Fruit fly (Drosophila melanogaster): Measurements from ENCODE around the gene CG3961.

dm6 chr3L:18867521-18867920 is 22.8 kb downstream of the CG3961 start, which contains the start of gene Dysb:
- TF ChIP-seq B-H1 (GFP tag; IDR thresholded peaks at IDR 0.05) = peak; percentile 87
- TF ChIP-seq CG18764 (GFP tag; optimal IDR thresholded peaks at IDR 0.05) = peak; percentile 54
- TF ChIP-seq Bdp1 (GFP tag; optimal IDR thresholded peaks at IDR 0.05) = peak; percentile 49
- no peak; the same call in 1 of the 2 replicates for TF ChIP-seq Ptx1 (GFP tag; IDR thresholded peaks at IDR 0.05)
- peak; percentile 91 for TF ChIP-seq CG18599 (GFP tag; optimal IDR thresholded peaks at IDR 0.05)
- no peak for TF ChIP-seq HLH4C (GFP tag; IDR thresholded peaks at IDR 0.05; ENCODE audit: partially characterized antibody)
- TF ChIP-seq en (GFP tag; optimal IDR thresholded peaks at IDR 0.05) = no peak
- TF ChIP-seq CG7786 (GFP tag; optimal IDR thresholded peaks at IDR 0.05) = peak; percentile 50
- TF ChIP-seq lilli (GFP tag; optimal IDR thresholded peaks at IDR 0.05) = peak; percentile 84
- peak; percentile 76 for TF ChIP-seq E2f2 (GFP tag; IDR thresholded peaks at IDR 0.05)
- TF ChIP-seq hbn (GFP tag; IDR thresholded peaks at IDR 0.05; ENCODE audit: partially characterized antibody) = 0 out of 2 replicates have a peak, but pooled peaks have one; percentile 34

Data from whole organism, embryonic.